Fruit fly (Drosophila melanogaster) Kc167 (cell line): Measurements from ENCODE around the gene NitFhit.

Source experiments
- Sin3A ChIP-seq: fragments of >200 bp; optimal IDR thresholded peaks from 2 replicates; lab custom pipeline; 2018; ENCODE audit warnings: missing external identifiers
- insv ChIP-seq: fragments of >200 bp; optimal IDR thresholded peaks from 3 replicates; lab custom pipeline; 2018; ENCODE audit warnings: missing external identifiers
- psq ChIP-seq: fragments of >200 bp; optimal IDR thresholded peaks from 2 replicates; lab custom pipeline; 2017; ENCODE audit warnings: missing external identifiers
- ttk ChIP-seq: sonication (Bioruptor generic); optimal IDR thresholded peaks from 2 replicates; lab custom pipeline; 2017; ENCODE audit warnings: missing external identifiers

DNA sequence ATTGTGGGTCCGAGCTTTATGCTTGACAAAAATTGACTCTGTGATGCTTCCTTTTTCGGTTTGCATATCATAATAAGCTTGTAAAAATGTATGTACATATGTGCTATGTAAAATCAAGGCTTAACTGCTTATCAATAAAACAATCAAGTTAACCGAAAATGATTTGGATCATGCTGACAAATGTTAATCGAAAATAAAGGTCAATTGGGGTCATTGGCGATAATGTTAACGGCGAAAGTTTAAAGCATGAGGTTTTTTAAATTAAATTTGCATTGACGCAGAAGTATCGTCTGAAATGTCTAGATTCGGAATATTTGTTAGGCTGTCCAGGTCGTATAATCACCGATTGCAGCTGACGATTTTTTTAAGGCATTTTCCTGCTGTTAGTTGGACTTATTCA lies 12.8 kb downstream of the NitFhit start, which contains the start of gene Kaz1-ORFB:
- TF ChIP-seq insv = no peak
- TF ChIP-seq Sin3A = no peak
- TF ChIP-seq psq (lab: Kevin White, UChicago) = no peak
- TF ChIP-seq ttk (lab: Kevin White, UChicago) = no peak
